Worm (Caenorhabditis elegans): ENCODE measurements around the gene sth-1.

sth-1 gene

ce11 chrV:8102960-8103359 lies 51.0 kb downstream of the sth-1 start, which contains the start of gene str-90:
Gene str-90, plus strand, starts transcription at chrV:8103260.
- TF ChIP-seq mab-5 (tag; optimal IDR thresholded peaks at IDR 0.05): no peak
- no peak for TF ChIP-seq lin-13 (tag; optimal IDR thresholded peaks at IDR 0.05)
- TF ChIP-seq M03D4.4 (tag; optimal IDR thresholded peaks at IDR 0.05): no peak
- no peak for TF ChIP-seq sptf-1 (tag; optimal IDR thresholded peaks at IDR 0.05)
- no peak for TF ChIP-seq nhr-2 (tag; optimal IDR thresholded peaks at IDR 0.05)
- TF ChIP-seq tbx-8 (GFP tag; optimal IDR thresholded peaks at IDR 0.05): no peak
- no peak for TF ChIP-seq snpc-4 (tag; optimal IDR thresholded peaks at IDR 0.05)
- TF ChIP-seq nhr-237 (tag; optimal IDR thresholded peaks at IDR 0.05): no peak
- no peak for TF ChIP-seq unc-62 (GFP tag; optimal IDR thresholded peaks at IDR 0.05)
